Fruit fly (Drosophila melanogaster) whole organism, embryonic: ENCODE data around the gene Creld.

Experiments used
- Aef1 ChIP-seq: fragments of 200-800 bp; sonication (Bioruptor generic); IDR thresholded peaks from 3 replicates; pipeline ENCODE4 v1.3.6; 2022; ENCODE audit warnings: missing biosample characterization, missing genetic modification characterization
- Bdp1 ChIP-seq: fragments of 200-800 bp; sonication (Bioruptor generic); optimal IDR thresholded peaks from 3 replicates; lab custom pipeline; 2016; ENCODE audit warnings: missing biosample characterization, missing genetic modification characterization
- CG12071 ChIP-seq: fragments of 200-800 bp; sonication (Bioruptor generic); optimal IDR thresholded peaks from 3 replicates; lab custom pipeline; 2018; ENCODE audit warnings: missing biosample characterization, mild to moderate bottlenecking, missing genetic modification characterization
- CG14860 ChIP-seq: fragments of 200-800 bp; sonication (Bioruptor generic); IDR thresholded peaks from 3 replicates; pipeline ENCODE4 v1.3.6; 2022; ENCODE audit warnings: missing biosample characterization, missing genetic modification characterization; ENCODE audit not compliant: partially characterized antibody
- CG14965 ChIP-seq: fragments of 200-800 bp; sonication (Bioruptor generic); optimal IDR thresholded peaks from 2 replicates; lab custom pipeline; 2016; ENCODE audit warnings: missing biosample characterization, missing genetic modification characterization, borderline replicate concordance
- CG17612 ChIP-seq: fragments of 200-800 bp; sonication (Bioruptor generic); IDR thresholded peaks from 2 replicates; pipeline ENCODE4 v1.3.6; 2022; ENCODE audit warnings: missing biosample characterization, missing genetic modification characterization
- CG31224 ChIP-seq: fragments of 200-800 bp; sonication (Bioruptor generic); IDR thresholded peaks from 2 replicates; pipeline ENCODE4 v1.3.6; 2022; ENCODE audit warnings: missing biosample characterization, missing genetic modification characterization
- CG34376 ChIP-seq: fragments of 200-800 bp; sonication (Bioruptor generic); optimal IDR thresholded peaks from 2 replicates; lab custom pipeline; 2018; ENCODE audit warnings: missing biosample characterization, mild to moderate bottlenecking, missing genetic modification characterization
- CG4328 ChIP-seq: fragments of 200-800 bp; sonication (Bioruptor generic); optimal IDR thresholded peaks from 3 replicates; lab custom pipeline; 2017; ENCODE audit warnings: missing biosample characterization, missing genetic modification reagents, missing genetic modification characterization
- CG5245 ChIP-seq: fragments of 200-800 bp; sonication (Bioruptor generic); optimal IDR thresholded peaks from 3 replicates; lab custom pipeline; 2016; ENCODE audit warnings: missing biosample characterization, missing genetic modification characterization
- CG6175 ChIP-seq: fragments of 200-800 bp; sonication (Bioruptor generic); IDR thresholded peaks from 3 replicates; pipeline ENCODE4 v1.3.6; 2022; ENCODE audit warnings: missing biosample characterization, missing genetic modification characterization
- CG6272 ChIP-seq: fragments of 200-800 bp; sonication (Bioruptor generic); IDR thresholded peaks from 2 replicates; pipeline ENCODE4 v1.3.6; 2022; ENCODE audit warnings: missing biosample characterization, missing genetic modification characterization
- CG7372 ChIP-seq: fragments of 200-800 bp; sonication (Bioruptor generic); IDR thresholded peaks from 2 replicates; pipeline ENCODE4 v1.3.6; 2022; ENCODE audit warnings: missing biosample characterization, missing genetic modification characterization
- CG7987 ChIP-seq: fragments of 200-800 bp; sonication (Bioruptor generic); optimal IDR thresholded peaks from 2 replicates; lab custom pipeline; 2018; ENCODE audit warnings: missing biosample characterization, mild to moderate bottlenecking, missing genetic modification characterization, moderate library complexity
- CG9437 ChIP-seq: fragments of 200-800 bp; sonication (Bioruptor generic); optimal IDR thresholded peaks from 2 replicates; lab custom pipeline; 2018; ENCODE audit warnings: missing biosample characterization, mild to moderate bottlenecking, missing genetic modification characterization
- Dip2 ChIP-seq: fragments of 200-800 bp; sonication (Bioruptor generic); IDR thresholded peaks from 2 replicates; pipeline ENCODE4 v1.3.6; 2022; ENCODE audit warnings: missing biosample characterization, missing genetic modification characterization
- Ets97D ChIP-seq: fragments of 200-800 bp; sonication (Bioruptor generic); optimal IDR thresholded peaks from 3 replicates; lab custom pipeline; 2016; ENCODE audit warnings: missing biosample characterization, missing genetic modification characterization
- H15 ChIP-seq: fragments of 200-800 bp; sonication (Bioruptor generic); IDR thresholded peaks from 3 replicates; pipeline ENCODE4 v1.3.6; 2022; ENCODE audit warnings: missing biosample characterization, missing genetic modification characterization
- HHEX ChIP-seq: fragments of 200-800 bp; sonication (Bioruptor generic); optimal IDR thresholded peaks from 3 replicates; lab custom pipeline; 2017; ENCODE audit warnings: missing biosample characterization, mild to moderate bottlenecking, missing genetic modification characterization, missing genetic modification reagents
- HLH3B ChIP-seq: fragments of 200-800 bp; sonication (Bioruptor generic); IDR thresholded peaks from 2 replicates; pipeline ENCODE4 v1.3.6; 2022; ENCODE audit warnings: missing biosample characterization, missing genetic modification characterization
- HLH4C ChIP-seq: fragments of 200-800 bp; sonication (Bioruptor generic); IDR thresholded peaks from 3 replicates; pipeline ENCODE4 v1.3.6; 2022; ENCODE audit warnings: missing biosample characterization, missing genetic modification characterization; ENCODE audit not compliant: partially characterized antibody
- Hr3 ChIP-seq: fragments of 200-800 bp; sonication (Bioruptor generic); optimal IDR thresholded peaks from 3 replicates; lab custom pipeline; 2016; ENCODE audit warnings: missing biosample characterization, missing genetic modification characterization
- MESR4 ChIP-seq: fragments of 200-800 bp; sonication (Bioruptor generic); optimal IDR thresholded peaks from 2 replicates; lab custom pipeline; 2018; ENCODE audit warnings: missing biosample characterization, mild to moderate bottlenecking, missing genetic modification characterization, moderate library complexity
- NK7.1 ChIP-seq: fragments of 200-800 bp; sonication (Bioruptor generic); optimal IDR thresholded peaks from 3 replicates; lab custom pipeline; 2016; ENCODE audit warnings: missing biosample characterization, missing genetic modification characterization
- Nf-YB ChIP-seq: fragments of 200-800 bp; sonication (Bioruptor generic); optimal IDR thresholded peaks from 3 replicates; lab custom pipeline; 2019; ENCODE audit warnings: missing biosample characterization, mild to moderate bottlenecking, missing genetic modification characterization, moderate library complexity
- Nf-YC ChIP-seq: fragments of 200-800 bp; optimal IDR thresholded peaks from 3 replicates; lab custom pipeline; 2019; ENCODE audit warnings: missing biosample characterization, mild to moderate bottlenecking, missing genetic modification characterization, moderate library complexity
- Side ChIP-seq: fragments of 200-800 bp; sonication (Bioruptor generic); optimal IDR thresholded peaks from 2 replicates; lab custom pipeline; 2016; ENCODE audit warnings: missing biosample characterization, missing genetic modification characterization
- Sry-δ ChIP-seq: fragments of 200-800 bp; sonication (Bioruptor generic); optimal IDR thresholded peaks from 2 replicates; lab custom pipeline; 2016; ENCODE audit warnings: missing biosample characterization, missing genetic modification characterization
- Trl ChIP-seq, 3 experiments: fragments of >200 bp in 2 of 3; fragments of 200-800 bp in 1 of 3; sonication (Bioruptor generic) in 1 of 3; optimal IDR thresholded peaks; 2 replicates in 1 of 3; 3 replicates in 2 of 3; lab custom pipeline; 2016 to 2017; ENCODE audit warnings: missing biosample characterization in 1 of 3, missing genetic modification characterization in 1 of 3
- Xrp1 ChIP-seq: fragments of 200-800 bp; sonication (Bioruptor generic); IDR thresholded peaks from 2 replicates; pipeline ENCODE4 v1.3.6; 2022; ENCODE audit warnings: missing biosample characterization, missing genetic modification characterization
- YL-1 ChIP-seq: fragments of 200-800 bp; sonication (Bioruptor generic); optimal IDR thresholded peaks from 3 replicates; lab custom pipeline; 2017; ENCODE audit warnings: missing biosample characterization, mild to moderate bottlenecking, missing genetic modification characterization
- az2 ChIP-seq: fragments of 200-800 bp; sonication (Bioruptor generic); optimal IDR thresholded peaks from 3 replicates; lab custom pipeline; 2016; ENCODE audit warnings: missing biosample characterization, missing genetic modification characterization
- bbx ChIP-seq: fragments of 200-800 bp; sonication (Bioruptor generic); IDR thresholded peaks from 2 replicates; pipeline ENCODE4 v1.3.6; 2022; ENCODE audit warnings: missing biosample characterization, missing genetic modification characterization; ENCODE audit not compliant: partially characterized antibody
- bsh ChIP-seq, 2 experiments: fragments of 200-800 bp; sonication (Bioruptor generic); optimal IDR thresholded peaks; 2 replicates each; lab custom pipeline; 2017 to 2018; ENCODE audit warnings: mild to moderate bottlenecking in 2 of 2, missing biosample characterization in 2 of 2, missing genetic modification characterization in 2 of 2, moderate library complexity in 1 of 2
- cad ChIP-seq: fragments of >200 bp; optimal IDR thresholded peaks from 2 replicates; lab custom pipeline; 2017; ENCODE audit warnings: missing biosample characterization, missing genetic modification characterization
- cato ChIP-seq: fragments of 200-800 bp; sonication (Bioruptor generic); optimal IDR thresholded peaks from 2 replicates; lab custom pipeline; 2016; ENCODE audit warnings: missing biosample characterization, missing genetic modification characterization, borderline replicate concordance
- crp ChIP-seq, 2 experiments: fragments of 200-800 bp; sonication (Bioruptor generic); optimal IDR thresholded peaks; 2 replicates in 1 of 2; 3 replicates in 1 of 2; lab custom pipeline; 2017; ENCODE audit warnings: missing biosample characterization in 2 of 2, missing genetic modification characterization in 2 of 2, mild to moderate bottlenecking in 1 of 2, moderate library complexity in 1 of 2
- dmrt99B ChIP-seq: fragments of 200-800 bp; sonication (Bioruptor generic); optimal IDR thresholded peaks from 2 replicates; lab custom pipeline; 2018; ENCODE audit warnings: missing biosample characterization, mild to moderate bottlenecking, missing genetic modification characterization, moderate library complexity
- en ChIP-seq: fragments of 200-800 bp; sonication (Bioruptor generic); optimal IDR thresholded peaks from 2 replicates; lab custom pipeline; 2016; ENCODE audit warnings: missing biosample characterization, missing genetic modification characterization
- gcm ChIP-seq: fragments of 200-800 bp; sonication (Bioruptor generic); optimal IDR thresholded peaks from 2 replicates; lab custom pipeline; 2019; ENCODE audit warnings: missing biosample characterization, mild to moderate bottlenecking, missing genetic modification characterization, moderate library complexity
- gem ChIP-seq: fragments of 200-800 bp; sonication (Bioruptor generic); optimal IDR thresholded peaks from 2 replicates; lab custom pipeline; 2019; ENCODE audit warnings: missing biosample characterization, mild to moderate bottlenecking, missing genetic modification characterization, moderate library complexity
- ken ChIP-seq: fragments of 200-800 bp; sonication (Bioruptor generic); IDR thresholded peaks from 3 replicates; pipeline ENCODE4 v1.3.6; 2022; ENCODE audit warnings: missing biosample characterization, missing genetic modification characterization
- lab ChIP-seq: fragments of 200-800 bp; sonication (Bioruptor generic); optimal IDR thresholded peaks from 3 replicates; lab custom pipeline; 2017; ENCODE audit warnings: missing biosample characterization, missing genetic modification characterization, mild to moderate bottlenecking, moderate library complexity, missing genetic modification reagents
- lilli ChIP-seq: fragments of 200-800 bp; sonication (Bioruptor generic); optimal IDR thresholded peaks from 3 replicates; lab custom pipeline; 2016; ENCODE audit warnings: missing biosample characterization, missing genetic modification characterization
- lola ChIP-seq, 3 experiments: fragments of >200 bp in 2 of 3; fragments of 200-800 bp in 1 of 3; sonication (Bioruptor generic) in 1 of 3; optimal IDR thresholded peaks; 2 replicates each; lab custom pipeline; 2017 to 2019; ENCODE audit warnings: missing biosample characterization in 3 of 3, missing genetic modification characterization in 3 of 3, mild to moderate bottlenecking in 1 of 3, moderate library complexity in 1 of 3
- ro ChIP-seq: fragments of 200-800 bp; sonication (Bioruptor generic); IDR thresholded peaks from 2 replicates; pipeline ENCODE4 v1.3.6; 2022; ENCODE audit warnings: missing biosample characterization, missing genetic modification characterization
- slp2 ChIP-seq: fragments of 200-800 bp; sonication (Bioruptor generic); optimal IDR thresholded peaks from 2 replicates; lab custom pipeline; 2016; ENCODE audit warnings: missing biosample characterization, missing genetic modification characterization
- trh ChIP-seq: fragments of 200-800 bp; sonication (Bioruptor generic); optimal IDR thresholded peaks from 2 replicates; lab custom pipeline; 2016; ENCODE audit warnings: missing biosample characterization, missing genetic modification characterization
- usp ChIP-seq: fragments of >200 bp; optimal IDR thresholded peaks from 2 replicates; lab custom pipeline; 2017; ENCODE audit warnings: missing biosample characterization, missing genetic modification characterization
- wor ChIP-seq: fragments of 200-800 bp; sonication (Bioruptor generic); IDR thresholded peaks from 2 replicates; pipeline ENCODE4 v1.3.6; 2022; ENCODE audit warnings: missing biosample characterization, missing genetic modification characterization

Creld gene

DNA sequence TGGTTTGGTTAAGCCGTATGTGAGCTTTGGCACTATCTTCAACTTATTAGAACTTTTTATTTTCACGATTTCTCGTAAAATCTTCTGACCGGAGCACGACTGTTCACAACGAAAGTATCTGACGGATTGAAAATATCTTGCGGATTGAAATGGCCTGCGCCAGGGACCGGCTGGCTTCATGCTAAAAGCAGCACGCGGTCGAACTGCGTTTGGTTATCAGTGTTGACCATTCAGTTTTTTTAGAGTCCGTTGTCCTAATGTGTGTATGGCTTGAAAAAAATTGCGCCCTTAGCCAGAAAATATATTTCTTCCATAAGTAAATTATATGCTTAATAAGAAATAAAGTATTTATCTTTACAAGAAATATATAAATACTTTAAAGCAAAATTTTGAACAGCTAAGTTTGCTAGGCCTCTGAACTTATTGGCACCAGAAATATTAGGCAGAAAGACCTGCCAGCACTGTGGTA is 14.9 kb upstream of the Creld start, which contains the start of gene net (continued):
- TF ChIP-seq CG17612 (GFP tag; lab: Robert Waterston, UW), result no peak
- TF ChIP-seq Nf-YB (GFP tag; lab: Kevin White, UChicago), result peak; percentile 45
- TF ChIP-seq HLH4C, result no peak
- peak; percentile 27 for TF ChIP-seq YL-1
- peak; percentile 69 for TF ChIP-seq Xrp1 (GFP tag; lab: Robert Waterston, UW)
- peak; percentile 65 for TF ChIP-seq HHEX (GFP tag; lab: Kevin White, UChicago)
- no peak for TF ChIP-seq slp2 (GFP tag; lab: Kevin White, UChicago)
- TF ChIP-seq NK7.1 (GFP tag; lab: Kevin White, UChicago), result no peak
- no peak for TF ChIP-seq Side (GFP tag; lab: Kevin White, UChicago)
- TF ChIP-seq CG6272, result no peak; the same call in 1 of the 2 replicates
- TF ChIP-seq CG4328 (GFP tag; lab: Kevin White, UChicago), result peak; percentile 74
- TF ChIP-seq H15 (GFP tag; lab: Robert Waterston, UW), result no peak
- no peak for TF ChIP-seq trh (GFP tag; lab: Kevin White, UChicago)
- peak in 1 of 2 experiments; percentile 15 for TF ChIP-seq crp (GFP tag; optimal IDR thresholded peaks at IDR 0.05; lab: Kevin White, UChicago)
- TF ChIP-seq CG7372 (GFP tag; lab: Robert Waterston, UW), result no peak
- peak; percentile 37; the same call in 1 of the 2 replicates for TF ChIP-seq HLH3B (GFP tag; lab: Robert Waterston, UW)
- TF ChIP-seq Ets97D (GFP tag; lab: Kevin White, UChicago), result no peak
- TF ChIP-seq bbx (GFP tag; lab: Robert Waterston, UW), result no peak
- peak; percentile 81 for TF ChIP-seq Nf-YC (tag; lab: Kevin White, UChicago)
- TF ChIP-seq az2 (GFP tag; lab: Kevin White, UChicago), result peak; percentile 48
- no peak for TF ChIP-seq Dip2 (GFP tag; lab: Robert Waterston, UW)
- no peak for TF ChIP-seq cato (GFP tag; lab: Kevin White, UChicago)
- TF ChIP-seq CG7987, result no peak
- no peak for TF ChIP-seq Bdp1 (GFP tag; lab: Kevin White, UChicago)
- TF ChIP-seq CG31224 (GFP tag; lab: Robert Waterston, UW), result no peak
- no peak for TF ChIP-seq Aef1 (GFP tag; lab: Robert Waterston, UW)
- TF ChIP-seq CG14860 (GFP tag; lab: Robert Waterston, UW), result no peak
- peak; percentile 62 for TF ChIP-seq CG9437 (GFP tag; lab: Kevin White, UChicago)
- TF ChIP-seq bsh (GFP tag; optimal IDR thresholded peaks at IDR 0.05; lab: Kevin White, UChicago), result peak; percentile 59 to 65
- no peak for TF ChIP-seq ro (GFP tag; lab: Robert Waterston, UW)
- TF ChIP-seq MESR4, result no peak
- TF ChIP-seq gcm, result peak; percentile 66
- TF ChIP-seq wor (GFP tag; lab: Robert Waterston, UW), result no peak
- TF ChIP-seq dmrt99B, result peak; percentile 76
- TF ChIP-seq Sry-δ (GFP tag; lab: Kevin White, UChicago), result no peak
- peak; percentile 88 for TF ChIP-seq CG34376 (GFP tag; lab: Kevin White, UChicago)
- peak; percentile 79 for TF ChIP-seq gem
- TF ChIP-seq ken (GFP tag; lab: Robert Waterston, UW), result peak; percentile 49; the same call in 2 of the 3 replicates
- TF ChIP-seq CG5245, result no peak
- TF ChIP-seq CG6175 (GFP tag; lab: Robert Waterston, UW), result no peak
- TF ChIP-seq lab (GFP tag; lab: Kevin White, UChicago), result peak; percentile 86
- no peak for TF ChIP-seq cad (GFP tag; lab: Kevin White, UChicago)
- peak in 1 of 3 experiments; percentile 69 for TF ChIP-seq lola (GFP tag; optimal IDR thresholded peaks at IDR 0.05; lab: Kevin White, UChicago)
- TF ChIP-seq CG14965 (GFP tag; lab: Kevin White, UChicago), result no peak
- TF ChIP-seq Trl (optimal IDR thresholded peaks at IDR 0.05; lab: Kevin White, UChicago), result no peak
- TF ChIP-seq Trl (GFP tag; optimal IDR thresholded peaks at IDR 0.05; lab: Kevin White, UChicago), result no peak
- no peak for TF ChIP-seq usp
- peak; percentile 56 for TF ChIP-seq lilli (GFP tag; lab: Kevin White, UChicago)
- peak; percentile 47 for TF ChIP-seq Hr3 (GFP tag; lab: Kevin White, UChicago)
- no peak for TF ChIP-seq CG12071 (GFP tag; lab: Kevin White, UChicago)
- no peak for TF ChIP-seq en (GFP tag; lab: Kevin White, UChicago)
